Worm (Caenorhabditis elegans) whole organism, L2 larva: Measurements from ENCODE around the gene F59C12.4.

Source experiments
- crh-2 ChIP-seq: sonication (generic microtip); optimal IDR thresholded peaks from 2 replicates; lab custom pipeline; 2017; ENCODE audit warnings: missing biosample characterization, missing genetic modification characterization
- elt-1 ChIP-seq: fragments of 150-350 bp; optimal IDR thresholded peaks from 2 replicates; lab custom pipeline; 2014; ENCODE audit warnings: missing biosample characterization, missing genetic modification characterization
- nhr-10 ChIP-seq: sonication (generic microtip); optimal IDR thresholded peaks from 2 replicates; lab custom pipeline; 2017; ENCODE audit warnings: missing biosample characterization, missing genetic modification characterization
- nhr-237 ChIP-seq: fragments of 150-350 bp; optimal IDR thresholded peaks from 2 replicates; lab custom pipeline; 2014; ENCODE audit warnings: missing biosample characterization, missing genetic modification characterization

ce11 chrX:16650600-16650999 is 48.2 kb upstream of the F59C12.4 start:
- TF ChIP-seq crh-2 (tag; lab: Kevin White, UChicago) (no peak), nhr-10 (tag; lab: Kevin White, UChicago) (no peak), elt-1 (tag; lab: Kevin White, UChicago) (no peak), nhr-237 (no peak)
